Worm (Caenorhabditis elegans): ENCODE results near the gene ech-6.

Gene ech-6

ce11 chrIII:9793592-9794417 lies 41.1 kb upstream of the ech-6 start, which contains the start of the genes R10E11.9 and mcm-6:
Gene R10E11.9 (minus strand): TSS chrIII:9793642.
Gene mcm-6 (plus strand): TSS chrIII:9794367.
- no peak for TF ChIP-seq nhr-232 (tag; optimal IDR thresholded peaks at IDR 0.05)
- no peak for TF ChIP-seq ceh-31 (tag; optimal IDR thresholded peaks at IDR 0.05)
- no peak for TF ChIP-seq nfya-1 (tag; optimal IDR thresholded peaks at IDR 0.05)
- TF ChIP-seq ceh-30 (tag; optimal IDR thresholded peaks at IDR 0.05) = no peak
- TF ChIP-seq eyg-1 (tag; optimal IDR thresholded peaks at IDR 0.05) = no peak
- no peak for TF ChIP-seq fax-1 (tag; optimal IDR thresholded peaks at IDR 0.05)
- TF ChIP-seq elt-2 (tag; optimal IDR thresholded peaks at IDR 0.05) = no peak
- TF ChIP-seq rnt-1 (tag; optimal IDR thresholded peaks at IDR 0.05) = no peak

ce11 chrIII:9789607-9790073 lies 37.0 kb upstream of the ech-6 start, which contains the start of gene R10E11.5:
Gene R10E11.5 (minus strand): TSS chrIII:9789657.
- TF ChIP-seq fkh-6 (tag; optimal IDR thresholded peaks at IDR 0.05) (no peak), ceh-19 (GFP tag; optimal IDR thresholded peaks at IDR 0.05) (no peak), ahr-1 (tag; optimal IDR thresholded peaks at IDR 0.05) (no peak), nfya-1 (tag; optimal IDR thresholded peaks at IDR 0.05) (peak; percentile 51), sox-4 (tag; optimal IDR thresholded peaks at IDR 0.05) (no peak)

- TF ChIP-seq unc-42 (tag; optimal IDR thresholded peaks at IDR 0.05) (no peak), che-1 (tag; optimal IDR thresholded peaks at IDR 0.05) (no peak), C38D4.7 (GFP tag; optimal IDR thresholded peaks at IDR 0.05) (no peak), nfya-1 (tag; optimal IDR thresholded peaks at IDR 0.05) (peak; percentile 84), syd-9 (tag; optimal IDR thresholded peaks at IDR 0.05) (no peak)
Measured at ce11 chrIII:9789083-9789482, 36.4 kb upstream of the ech-6 start.

- TF ChIP-seq elt-2 (tag; optimal IDR thresholded peaks at IDR 0.05) = peak; percentile 79
- TF ChIP-seq Y22D7AL.16 (tag; optimal IDR thresholded peaks at IDR 0.05) = no peak
- TF ChIP-seq hlh-15 (tag; optimal IDR thresholded peaks at IDR 0.05) = no peak
- no peak for TF ChIP-seq ceh-18 (tag; optimal IDR thresholded peaks at IDR 0.05)
Measured at ce11 chrIII:9786776-9787175, 34.1 kb upstream of the ech-6 start.

ce11 chrIII:9783133-9783590 lies 30.5 kb upstream of the ech-6 start:
- no peak for TF ChIP-seq syd-9 (tag; optimal IDR thresholded peaks at IDR 0.05)
- no peak for TF ChIP-seq tbx-7 (tag; optimal IDR thresholded peaks at IDR 0.05)
- TF ChIP-seq ceh-6 (GFP tag; optimal IDR thresholded peaks at IDR 0.05) = no peak
- TF ChIP-seq ceh-34 (tag; optimal IDR thresholded peaks at IDR 0.05) = no peak
- no peak for TF ChIP-seq tbx-2 (tag; optimal IDR thresholded peaks at IDR 0.05)
- TF ChIP-seq ceh-19 (GFP tag; optimal IDR thresholded peaks at IDR 0.05) = no peak
- TF ChIP-seq hlh-13 (GFP tag; optimal IDR thresholded peaks at IDR 0.05) = no peak
- TF ChIP-seq mec-3 (tag; optimal IDR thresholded peaks at IDR 0.05; ENCODE audit: borderline replicate concordance) = no peak
- no peak for TF ChIP-seq npax-4 (tag; optimal IDR thresholded peaks at IDR 0.05)
- TF ChIP-seq pha-4 (tag; optimal IDR thresholded peaks at IDR 0.05) = no peak
- TF ChIP-seq hlh-8 (tag; optimal IDR thresholded peaks at IDR 0.05) = no peak
- no peak for TF ChIP-seq pag-3 (tag; optimal IDR thresholded peaks at IDR 0.05; ENCODE audit: borderline replicate concordance)
- no peak for TF ChIP-seq fax-1 (tag; optimal IDR thresholded peaks at IDR 0.05)
- TF ChIP-seq fkh-10 (GFP tag; optimal IDR thresholded peaks at IDR 0.05) = no peak
- TF ChIP-seq T23F11.4 (GFP tag; optimal IDR thresholded peaks at IDR 0.05) = no peak
- no peak for TF ChIP-seq ceh-48 (tag; optimal IDR thresholded peaks at IDR 0.05)
- no peak for TF ChIP-seq ceh-24 (tag; optimal IDR thresholded peaks at IDR 0.05)
- no peak for TF ChIP-seq ceh-45 (GFP tag; IDR thresholded peaks at IDR 0.05)
- TF ChIP-seq unc-42 (tag; optimal IDR thresholded peaks at IDR 0.05) = no peak
